Fruit fly (Drosophila melanogaster) whole organism, embryonic: ENCODE data around the gene CG34290.

Experiments used
- B-H2 ChIP-seq: fragments of 200-800 bp; sonication (Bioruptor generic); optimal IDR thresholded peaks from 2 replicates; lab custom pipeline; 2018; ENCODE audit warnings: missing biosample characterization, mild to moderate bottlenecking, missing genetic modification characterization
- CG10147 ChIP-seq: fragments of 200-800 bp; sonication (Bioruptor generic); optimal IDR thresholded peaks from 2 replicates; lab custom pipeline; 2019; ENCODE audit warnings: missing biosample characterization, mild to moderate bottlenecking, missing genetic modification characterization, moderate library complexity
- CG11093 ChIP-seq: fragments of 200-800 bp; sonication (Bioruptor generic); IDR thresholded peaks from 3 replicates; pipeline ENCODE4 v1.3.6; 2022; ENCODE audit warnings: missing biosample characterization, missing genetic modification characterization
- CG11398 ChIP-seq: fragments of 200-800 bp; sonication (Bioruptor generic); optimal IDR thresholded peaks from 2 replicates; lab custom pipeline; 2016; ENCODE audit warnings: missing biosample characterization, missing genetic modification characterization
- CG11504 ChIP-seq: fragments of 200-800 bp; sonication (Bioruptor generic); optimal IDR thresholded peaks from 3 replicates; lab custom pipeline; 2019; ENCODE audit warnings: missing biosample characterization, mild to moderate bottlenecking, missing genetic modification characterization, moderate library complexity
- CG11723 ChIP-seq: fragments of 200-800 bp; sonication (Bioruptor generic); optimal IDR thresholded peaks from 2 replicates; lab custom pipeline; 2017; ENCODE audit warnings: missing biosample characterization, mild to moderate bottlenecking, missing genetic modification characterization
- CG12391 ChIP-seq: fragments of 200-800 bp; sonication (Bioruptor generic); optimal IDR thresholded peaks from 3 replicates; lab custom pipeline; 2018; ENCODE audit warnings: missing biosample characterization, mild to moderate bottlenecking, missing genetic modification characterization, moderate library complexity
- CG14050 ChIP-seq: fragments of 200-800 bp; sonication (Bioruptor generic); IDR thresholded peaks from 3 replicates; pipeline ENCODE4 v1.3.6; 2022; ENCODE audit warnings: missing biosample characterization, missing genetic modification characterization
- CG15011 ChIP-seq: fragments of 200-800 bp; sonication (Bioruptor generic); optimal IDR thresholded peaks from 3 replicates; lab custom pipeline; 2018; ENCODE audit warnings: missing biosample characterization, mild to moderate bottlenecking, missing genetic modification characterization
- CG1603 ChIP-seq: fragments of 200-800 bp; sonication (Bioruptor generic); optimal IDR thresholded peaks from 2 replicates; lab custom pipeline; 2019; ENCODE audit warnings: missing biosample characterization, mild to moderate bottlenecking, missing genetic modification characterization, moderate library complexity
- CG1647 ChIP-seq: fragments of 200-800 bp; sonication (Bioruptor generic); optimal IDR thresholded peaks from 3 replicates; lab custom pipeline; 2016; ENCODE audit warnings: missing biosample characterization, missing genetic modification characterization
- CG17385 ChIP-seq: fragments of 200-800 bp; sonication (Bioruptor generic); optimal IDR thresholded peaks from 3 replicates; lab custom pipeline; 2018; ENCODE audit warnings: missing biosample characterization, mild to moderate bottlenecking, missing genetic modification characterization
- CG17802 ChIP-seq: fragments of 200-800 bp; sonication (Bioruptor generic); optimal IDR thresholded peaks from 2 replicates; lab custom pipeline; 2018; ENCODE audit warnings: missing biosample characterization, mild to moderate bottlenecking, missing genetic modification characterization, moderate library complexity
- CG18764 ChIP-seq: fragments of 200-800 bp; sonication (Bioruptor generic); optimal IDR thresholded peaks from 3 replicates; lab custom pipeline; 2016; ENCODE audit warnings: missing biosample characterization, missing genetic modification characterization
- CG3281 ChIP-seq: fragments of 200-800 bp; sonication (Bioruptor generic); optimal IDR thresholded peaks from 3 replicates; lab custom pipeline; 2017; ENCODE audit warnings: missing biosample characterization, mild to moderate bottlenecking, missing genetic modification characterization
- CG33557 ChIP-seq: fragments of 200-800 bp; sonication (Bioruptor generic); optimal IDR thresholded peaks from 2 replicates; lab custom pipeline; 2019; ENCODE audit warnings: missing biosample characterization, mild to moderate bottlenecking, missing genetic modification characterization, moderate library complexity
- CG3995 ChIP-seq: fragments of 200-800 bp; sonication (Bioruptor generic); optimal IDR thresholded peaks from 3 replicates; lab custom pipeline; 2016; ENCODE audit warnings: missing biosample characterization, missing genetic modification characterization
- CG4282 ChIP-seq: fragments of 200-800 bp; sonication (Bioruptor generic); optimal IDR thresholded peaks from 2 replicates; lab custom pipeline; 2016; ENCODE audit warnings: missing biosample characterization, missing genetic modification characterization
- CG6254 ChIP-seq: fragments of 200-800 bp; sonication (Bioruptor generic); optimal IDR thresholded peaks from 3 replicates; lab custom pipeline; 2017; ENCODE audit warnings: mild to moderate bottlenecking, missing biosample characterization, missing genetic modification reagents, missing genetic modification characterization
- CG6272 ChIP-seq: fragments of 200-800 bp; sonication (Bioruptor generic); IDR thresholded peaks from 2 replicates; pipeline ENCODE4 v1.3.6; 2022; ENCODE audit warnings: missing biosample characterization, missing genetic modification characterization
- CG8944 ChIP-seq: fragments of 200-800 bp; sonication (Bioruptor generic); optimal IDR thresholded peaks from 3 replicates; lab custom pipeline; 2016; ENCODE audit warnings: missing biosample characterization, missing genetic modification characterization
- CG9876 ChIP-seq: fragments of 200-800 bp; sonication (Bioruptor generic); optimal IDR thresholded peaks from 2 replicates; lab custom pipeline; 2016; ENCODE audit warnings: missing biosample characterization, missing genetic modification characterization
- D ChIP-seq, 2 experiments: fragments of 200-800 bp in 1 of 2; fragments of >200 bp in 1 of 2; sonication (Bioruptor generic) in 1 of 2; optimal IDR thresholded peaks; 2 replicates in 1 of 2; 3 replicates in 1 of 2; lab custom pipeline; 2017; ENCODE audit warnings: mild to moderate bottlenecking in 1 of 2, missing biosample characterization in 1 of 2, missing genetic modification characterization in 1 of 2, missing genetic modification reagents in 1 of 2
- Deaf1 ChIP-seq: fragments of 200-800 bp; optimal IDR thresholded peaks from 3 replicates; lab custom pipeline; 2019; ENCODE audit warnings: missing biosample characterization, mild to moderate bottlenecking, missing genetic modification characterization, moderate library complexity
- Dip2 ChIP-seq: fragments of 200-800 bp; sonication (Bioruptor generic); IDR thresholded peaks from 2 replicates; pipeline ENCODE4 v1.3.6; 2022; ENCODE audit warnings: missing biosample characterization, missing genetic modification characterization
- E2f2 ChIP-seq: fragments of 200-800 bp; sonication (Bioruptor generic); IDR thresholded peaks from 2 replicates; pipeline ENCODE4 v1.3.6; 2022; ENCODE audit warnings: missing biosample characterization, missing genetic modification characterization
- H2.0 ChIP-seq: fragments of 200-800 bp; sonication (Bioruptor generic); IDR thresholded peaks from 2 replicates; pipeline ENCODE4 v1.3.6; 2022; ENCODE audit warnings: missing biosample characterization, missing genetic modification characterization
- HLH4C ChIP-seq: fragments of 200-800 bp; sonication (Bioruptor generic); IDR thresholded peaks from 3 replicates; pipeline ENCODE4 v1.3.6; 2022; ENCODE audit warnings: missing biosample characterization, missing genetic modification characterization; ENCODE audit not compliant: partially characterized antibody
- Hmr ChIP-seq: fragments of 200-800 bp; sonication (Bioruptor generic); optimal IDR thresholded peaks from 3 replicates; lab custom pipeline; 2017; ENCODE audit warnings: mild to moderate bottlenecking, missing biosample characterization, missing genetic modification reagents, missing genetic modification characterization
- Hr3 ChIP-seq: fragments of 200-800 bp; sonication (Bioruptor generic); optimal IDR thresholded peaks from 3 replicates; lab custom pipeline; 2016; ENCODE audit warnings: missing biosample characterization, missing genetic modification characterization
- Hsf ChIP-seq: fragments of 200-800 bp; sonication (Bioruptor generic); optimal IDR thresholded peaks from 3 replicates; lab custom pipeline; 2016; ENCODE audit warnings: missing biosample characterization, missing genetic modification characterization
- NK7.1 ChIP-seq: fragments of 200-800 bp; sonication (Bioruptor generic); optimal IDR thresholded peaks from 3 replicates; lab custom pipeline; 2016; ENCODE audit warnings: missing biosample characterization, missing genetic modification characterization
- Neu2 ChIP-seq: fragments of 200-800 bp; sonication (Bioruptor generic); optimal IDR thresholded peaks from 3 replicates; lab custom pipeline; 2016; ENCODE audit warnings: missing biosample characterization, missing genetic modification characterization, borderline replicate concordance
- NfI ChIP-seq: fragments of 200-800 bp; sonication (Bioruptor generic); optimal IDR thresholded peaks from 3 replicates; lab custom pipeline; 2018; ENCODE audit warnings: missing biosample characterization, mild to moderate bottlenecking, missing genetic modification characterization, moderate library complexity
- aop ChIP-seq: fragments of 200-800 bp; sonication (Bioruptor generic); IDR thresholded peaks from 2 replicates; pipeline ENCODE4 v1.3.6; 2022; ENCODE audit warnings: missing biosample characterization, missing genetic modification characterization
- bbx ChIP-seq: fragments of 200-800 bp; sonication (Bioruptor generic); IDR thresholded peaks from 2 replicates; pipeline ENCODE4 v1.3.6; 2022; ENCODE audit warnings: missing biosample characterization, missing genetic modification characterization; ENCODE audit not compliant: partially characterized antibody
- bowl ChIP-seq: fragments of 200-800 bp; sonication (Bioruptor generic); IDR thresholded peaks from 2 replicates; pipeline ENCODE4 v1.3.6; 2022; ENCODE audit warnings: missing biosample characterization, missing genetic modification characterization
- cas ChIP-seq: fragments of 200-800 bp; sonication (Bioruptor generic); IDR thresholded peaks from 2 replicates; pipeline ENCODE4 v1.3.6; 2022; ENCODE audit warnings: missing biosample characterization, missing genetic modification characterization
- dm ChIP-seq: fragments of 200-800 bp; sonication (Bioruptor generic); optimal IDR thresholded peaks from 3 replicates; lab custom pipeline; 2016; ENCODE audit warnings: missing biosample characterization, missing genetic modification characterization
- ftz-f1 ChIP-seq: fragments of 200-800 bp; sonication (Bioruptor generic); optimal IDR thresholded peaks from 2 replicates; lab custom pipeline; 2016; ENCODE audit warnings: missing biosample characterization, missing genetic modification characterization
- lov ChIP-seq, 2 experiments: fragments of 200-800 bp in 1 of 2; fragments of >200 bp in 1 of 2; sonication (Bioruptor generic) in 1 of 2; IDR thresholded peaks in 1 of 2; optimal IDR thresholded peaks in 1 of 2; 2 replicates in 1 of 2; 3 replicates in 1 of 2; pipeline versions ENCODE4 v1.3.6 to Lab custom; 2017 to 2022; ENCODE audit warnings: missing biosample characterization in 1 of 2, missing genetic modification characterization in 1 of 2
- mam ChIP-seq: fragments of 200-800 bp; sonication (Bioruptor generic); optimal IDR thresholded peaks from 3 replicates; lab custom pipeline; 2016; ENCODE audit warnings: missing biosample characterization, missing genetic modification characterization
- nom ChIP-seq: fragments of 200-800 bp; sonication (Bioruptor generic); optimal IDR thresholded peaks from 2 replicates; lab custom pipeline; 2017; ENCODE audit warnings: missing biosample characterization, missing genetic modification characterization, mild to moderate bottlenecking, moderate library complexity, missing genetic modification reagents
- pfk ChIP-seq: fragments of 200-800 bp; sonication (Bioruptor generic); optimal IDR thresholded peaks from 2 replicates; lab custom pipeline; 2018; ENCODE audit warnings: missing biosample characterization, mild to moderate bottlenecking, missing genetic modification characterization, moderate library complexity
- pho ChIP-seq: fragments of 200-800 bp; sonication (Bioruptor generic); optimal IDR thresholded peaks from 2 replicates; lab custom pipeline; 2016; ENCODE audit warnings: missing biosample characterization, missing genetic modification characterization
- sd ChIP-seq: fragments of 200-800 bp; sonication (Bioruptor generic); optimal IDR thresholded peaks from 3 replicates; lab custom pipeline; 2018; ENCODE audit warnings: missing biosample characterization, mild to moderate bottlenecking, missing genetic modification characterization, moderate library complexity
- sens ChIP-seq: fragments of 200-800 bp; sonication (Bioruptor generic); peaks from one replicate; lab custom pipeline; 2016; ENCODE audit warnings: missing biosample characterization, missing genetic modification characterization
- slp2 ChIP-seq: fragments of 200-800 bp; sonication (Bioruptor generic); optimal IDR thresholded peaks from 2 replicates; lab custom pipeline; 2016; ENCODE audit warnings: missing biosample characterization, missing genetic modification characterization
- ssp ChIP-seq: fragments of 200-800 bp; sonication (Bioruptor generic); IDR thresholded peaks from 2 replicates; pipeline ENCODE4 v1.3.6; 2022; ENCODE audit warnings: missing biosample characterization, missing genetic modification characterization
- tna ChIP-seq: fragments of 200-800 bp; sonication (Bioruptor generic); IDR thresholded peaks from 2 replicates; pipeline ENCODE4 v1.3.6; 2022; ENCODE audit warnings: missing biosample characterization, missing genetic modification characterization; ENCODE audit not compliant: partially characterized antibody

CG34290 gene

dm6 chr3R:24271071-24271470 lies 18.5 kb downstream of the CG34290 start, which contains the start of gene jar (continued):
- TF ChIP-seq dm (GFP tag; lab: Kevin White, UChicago) (peak; percentile 36), sens (GFP tag; lab: Kevin White, UChicago) (peak; percentile 90), NK7.1 (GFP tag; lab: Kevin White, UChicago) (no peak), cas (no peak), nom (peak; percentile 25), Hsf (no peak), aop (no peak), NfI (GFP tag; lab: Kevin White, UChicago) (no peak), CG4282 (GFP tag; lab: Kevin White, UChicago) (no peak), CG12391 (peak; percentile 55), D (optimal IDR thresholded peaks at IDR 0.05; lab: Kevin White, UChicago) (peak; percentile 5), D (GFP tag; optimal IDR thresholded peaks at IDR 0.05; lab: Kevin White, UChicago) (no peak), CG3995 (GFP tag; lab: Kevin White, UChicago) (peak; percentile 51), CG11723 (GFP tag; lab: Kevin White, UChicago) (no peak), Hmr (GFP tag; lab: Kevin White, UChicago) (peak; percentile 59), CG11093 (GFP tag; lab: Robert Waterston, UW) (no peak), CG1603 (tag; lab: Kevin White, UChicago) (peak; percentile 90), CG17385 (GFP tag; lab: Kevin White, UChicago) (peak; percentile 54), CG8944 (GFP tag; lab: Kevin White, UChicago) (no peak), CG10147 (GFP tag; lab: Kevin White, UChicago) (peak; percentile 66), CG9876 (no peak), lov (optimal IDR thresholded peaks at IDR 0.05; lab: Kevin White, UChicago) (no peak), lov (GFP tag; IDR thresholded peaks at IDR 0.05; lab: Robert Waterston, UW) (0 out of 3 replicates have a peak, but pooled peaks have one; percentile 32), CG6254 (GFP tag; lab: Kevin White, UChicago) (no peak), CG6272 (GFP tag; lab: Robert Waterston, UW) (0 out of 2 replicates have a peak, but pooled peaks have one; percentile 19), CG1647 (GFP tag; lab: Kevin White, UChicago) (peak; percentile 6), CG18764 (GFP tag; lab: Kevin White, UChicago) (peak; percentile 70), CG17802 (tag; lab: Kevin White, UChicago) (no peak), B-H2 (GFP tag; lab: Kevin White, UChicago) (peak; percentile 69), Hr3 (GFP tag; lab: Kevin White, UChicago) (no peak), H2.0 (no peak), slp2 (GFP tag; lab: Kevin White, UChicago) (no peak), pho (GFP tag; lab: Kevin White, UChicago) (peak; percentile 12), CG33557 (GFP tag; lab: Kevin White, UChicago) (no peak), mam (no peak), tna (GFP tag; lab: Robert Waterston, UW) (peak; percentile 71), ftz-f1 (GFP tag; lab: Kevin White, UChicago) (no peak), Neu2 (GFP tag; lab: Kevin White, UChicago) (no peak), E2f2 (GFP tag; lab: Robert Waterston, UW) (peak; percentile 100), Deaf1 (tag; lab: Kevin White, UChicago) (peak; percentile 61), CG11504 (tag; lab: Kevin White, UChicago) (peak; percentile 17), pfk (GFP tag; lab: Kevin White, UChicago) (no peak), HLH4C (peak; percentile 73), bbx (GFP tag; lab: Robert Waterston, UW) (peak; percentile 91), sd (tag; lab: Kevin White, UChicago) (peak; percentile 48), ssp (GFP tag; lab: Robert Waterston, UW) (no peak), bowl (GFP tag; lab: Robert Waterston, UW) (no peak), CG3281 (GFP tag; lab: Kevin White, UChicago) (peak; percentile 30), CG15011 (GFP tag; lab: Kevin White, UChicago) (no peak), Dip2 (GFP tag; lab: Robert Waterston, UW) (no peak), CG14050 (GFP tag; lab: Robert Waterston, UW) (no peak), CG11398 (no peak)
